Worm (Caenorhabditis elegans): ENCODE data around the gene col-111.

The col-111 gene

ce11 chrIV:4611740-4612139, 46.0 kb downstream of the col-111 start:
- TF ChIP-seq elt-3 (tag; optimal IDR thresholded peaks at IDR 0.05): no peak
- no peak for TF ChIP-seq ztf-11 (tag; optimal IDR thresholded peaks at IDR 0.05)
- no peak for TF ChIP-seq ceh-28 (tag; optimal IDR thresholded peaks at IDR 0.05)
- no peak for TF ChIP-seq mdl-1 (tag; optimal IDR thresholded peaks at IDR 0.05)
- no peak for TF ChIP-seq fkh-2 (tag; optimal IDR thresholded peaks at IDR 0.05)
- TF ChIP-seq egl-5 (tag; optimal IDR thresholded peaks at IDR 0.05): no peak
- TF ChIP-seq egl-27 (tag; optimal IDR thresholded peaks at IDR 0.05): no peak
- TF ChIP-seq nhr-25 (tag; optimal IDR thresholded peaks at IDR 0.05): no peak

- TF ChIP-seq elt-1 (tag; optimal IDR thresholded peaks at IDR 0.05): no peak
- TF ChIP-seq R02D3.7 (tag; optimal IDR thresholded peaks at IDR 0.05): no peak
- no peak for TF ChIP-seq mml-1 (tag; optimal IDR thresholded peaks at IDR 0.05)
- TF ChIP-seq jun-1 (tag; optimal IDR thresholded peaks at IDR 0.05): no peak
- no peak for TF ChIP-seq nhr-12 (tag; optimal IDR thresholded peaks at IDR 0.05)
- TF ChIP-seq pha-4 (tag; optimal IDR thresholded peaks at IDR 0.05): no peak
- TF ChIP-seq nhr-43 (tag; optimal IDR thresholded peaks at IDR 0.05; ENCODE audit: poor library complexity, severe bottlenecking): no peak
- TF ChIP-seq skn-1 (tag; optimal IDR thresholded peaks at IDR 0.05): no peak
- TF ChIP-seq ZK546.5 (tag; optimal IDR thresholded peaks at IDR 0.05): no peak
Observed at ce11 chrIV:4609568-4609967, 48.2 kb downstream of the col-111 start, which contains the start of gene col-110. col-110 (minus strand) TSS chrIV:4609668.

ce11 chrIV:4608661-4609060, 49.1 kb downstream of the col-111 start:
- no peak for TF ChIP-seq nhr-76 (tag; optimal IDR thresholded peaks at IDR 0.05)
- TF ChIP-seq ztf-11 (tag; optimal IDR thresholded peaks at IDR 0.05): no peak
- no peak for TF ChIP-seq ama-1 (optimal IDR thresholded peaks at IDR 0.05)
- no peak for TF ChIP-seq fos-1 (tag; optimal IDR thresholded peaks at IDR 0.05)
- TF ChIP-seq aly-2 (tag; optimal IDR thresholded peaks at IDR 0.05): no peak
